Worm (Caenorhabditis elegans) whole organism, young adult: Measurements from ENCODE around the gene jkk-1.

Experiments
- F10E7.11 ChIP-seq: sonication (generic microtip); optimal IDR thresholded peaks from 2 replicates; lab custom pipeline; 2017; ENCODE audit warnings: mild to moderate bottlenecking, missing genetic modification characterization, moderate library complexity, missing compliant biosample characterization
- bed-1 ChIP-seq: fragments of 200-800 bp; sonication (Bioruptor generic); IDR thresholded peaks from 2 replicates; pipeline ENCODE4 v1.3.6; 2022; ENCODE audit warnings: missing genetic modification reagents, missing genetic modification characterization, missing compliant biosample characterization

DNA sequence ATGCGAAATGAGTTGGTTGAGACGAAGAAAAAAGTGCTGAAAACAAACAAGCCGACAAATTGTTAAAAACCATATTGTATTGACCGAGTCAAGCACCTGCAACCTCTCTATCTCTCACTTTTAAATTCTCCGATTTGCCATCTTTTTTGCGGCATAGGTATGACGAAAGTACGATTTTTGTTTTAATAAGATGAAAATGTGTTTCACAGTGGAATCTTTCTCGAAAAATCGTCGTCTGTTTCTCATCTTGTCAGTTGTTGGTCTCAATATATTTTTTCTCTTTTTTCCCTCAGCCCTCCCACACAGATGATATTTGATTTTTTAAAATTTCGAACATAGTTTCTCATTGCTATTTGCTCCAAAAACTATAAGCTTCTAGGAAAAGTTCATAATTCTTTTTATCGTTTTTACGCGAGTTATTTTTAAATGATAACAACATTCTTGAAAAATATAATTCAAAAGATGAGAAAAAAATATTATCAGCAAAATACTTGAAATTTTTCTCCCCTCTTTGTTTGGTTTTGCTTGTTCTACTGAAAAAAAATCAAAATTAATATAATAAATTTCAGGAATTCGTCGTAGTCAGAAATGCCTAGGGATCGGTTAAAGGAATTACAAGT is 19.6 kb upstream of the jkk-1 start, which contains the start of gene syx-3:
- no peak for TF ChIP-seq bed-1 (GFP tag; lab: Robert Waterston, UW)
- no peak for TF ChIP-seq F10E7.11
